Fruit fly (Drosophila melanogaster) whole organism, wandering third instar larva: ENCODE measurements around the gene CG6171.

Experiments
- Dif ChIP-seq: fragments of 200-275, 200-300 bp; sonication (Bioruptor generic); optimal IDR thresholded peaks from 2 replicates; lab custom pipeline; 2018; ENCODE audit warnings: missing biosample characterization, missing genetic modification characterization; ENCODE audit not compliant: partially characterized antibody
- OdsH ChIP-seq: fragments of 200-800 bp; sonication (Bioruptor generic); optimal IDR thresholded peaks from 2 replicates; lab custom pipeline; 2016; ENCODE audit warnings: missing biosample characterization, mild to moderate bottlenecking, missing genetic modification characterization
- dl ChIP-seq, 2 experiments: fragments of 175-275, 200-275 bp in 1 of 2; fragments of 200-275 bp in 1 of 2; sonication (Bioruptor generic); optimal IDR thresholded peaks; lab custom pipeline; 2018; ENCODE audit warnings: mild to moderate bottlenecking in 2 of 2, missing biosample characterization in 2 of 2, missing genetic modification characterization in 2 of 2, moderate library complexity in 2 of 2; ENCODE audit not compliant: partially characterized antibody in 2 of 2, insufficient read depth in 1 of 2
- h ChIP-seq: fragments of 200-800 bp; sonication (Bioruptor generic); optimal IDR thresholded peaks from 3 replicates; lab custom pipeline; 2016; ENCODE audit warnings: missing biosample characterization, mild to moderate bottlenecking, missing genetic modification characterization

DNA sequence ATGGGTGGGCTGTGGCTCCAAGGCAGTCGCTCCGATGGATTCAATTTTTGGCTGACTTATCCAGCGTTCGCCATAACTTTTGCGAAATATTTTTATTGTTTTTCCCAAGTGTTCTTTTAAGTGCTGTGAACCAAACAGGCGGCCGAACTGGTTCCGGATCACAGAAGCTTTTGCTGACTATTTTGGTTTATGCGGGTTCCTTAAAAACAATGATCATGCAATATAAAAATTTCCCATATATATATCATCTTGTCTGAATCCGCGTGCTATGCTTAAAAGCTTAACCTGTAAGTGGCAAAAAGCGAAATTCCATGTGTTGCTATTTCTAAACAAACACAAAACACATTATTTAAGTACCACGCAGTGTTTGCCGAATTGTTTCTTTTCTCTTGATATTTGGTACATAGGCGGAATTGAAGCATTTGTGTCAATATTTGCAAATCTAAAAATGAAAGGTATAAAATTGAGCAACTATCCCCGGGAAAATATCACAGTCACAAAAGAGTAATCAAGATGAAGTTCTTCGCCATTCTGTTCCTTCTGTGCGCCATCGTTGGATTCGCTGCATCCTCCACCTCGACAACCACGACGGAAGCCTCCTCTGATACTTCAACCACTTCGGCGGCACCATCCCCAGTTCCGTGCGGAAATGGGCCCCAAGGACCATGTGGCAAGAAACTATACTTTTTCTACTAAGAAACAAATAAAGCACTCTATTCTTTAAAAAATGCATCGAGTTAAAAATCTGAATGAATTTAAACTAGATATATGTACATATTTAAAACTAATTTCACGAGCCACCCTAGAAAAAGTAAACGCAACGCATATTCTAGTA lies 43.5 kb downstream of the CG6171 start, which contains the start of the genes CG6276 and CG44040:
- TF ChIP-seq dl (GFP tag; optimal IDR thresholded peaks at IDR 0.05; lab: Kevin White, UChicago; ENCODE audit: insufficient read depth in 1 of 2, partially characterized antibody in 2 of 2) (no peak), h (peak; percentile 52), OdsH (peak; percentile 38), Dif (GFP tag; lab: Kevin White, UChicago) (no peak)
